Fruit fly (Drosophila melanogaster): ENCODE data around the gene CG42266.

The CG42266 gene

dm6 chr2L:16307026-16307703 lies 33.0 kb downstream of the CG42266 start, which contains the start of the genes CG5861 and Syx5 (continued):
- no peak for TF ChIP-seq prd (optimal IDR thresholded peaks at IDR 0.05)
- TF ChIP-seq prd (GFP tag; IDR thresholded peaks at IDR 0.05), result peak; percentile 67
- TF ChIP-seq sisA (GFP tag; IDR thresholded peaks at IDR 0.05), result peak; percentile 46
- peak; percentile 57 for TF ChIP-seq CG18011 (GFP tag; optimal IDR thresholded peaks at IDR 0.05)
- TF ChIP-seq CG11085 (GFP tag; IDR thresholded peaks at IDR 0.05), result peak; percentile 64
- TF ChIP-seq CG12219 (GFP tag; optimal IDR thresholded peaks at IDR 0.05), result no peak
- TF ChIP-seq CG10462 (GFP tag; optimal IDR thresholded peaks at IDR 0.05), result no peak
- TF ChIP-seq CG2202 (tag; optimal IDR thresholded peaks at IDR 0.05), result peak; percentile 18
- no peak for TF ChIP-seq CG18476 (GFP tag; optimal IDR thresholded peaks at IDR 0.05)
- no peak for TF ChIP-seq shn (GFP tag; optimal IDR thresholded peaks at IDR 0.05)
- TF ChIP-seq CG4820 (GFP tag; optimal IDR thresholded peaks at IDR 0.05), result peak; percentile 17
- no peak for TF ChIP-seq CG16863 (GFP tag; optimal IDR thresholded peaks at IDR 0.05)
- TF ChIP-seq CG10147 (GFP tag; optimal IDR thresholded peaks at IDR 0.05), result peak; percentile 80
- TF ChIP-seq CG33557 (GFP tag; optimal IDR thresholded peaks at IDR 0.05), result peak; percentile 59
- TF ChIP-seq twi (tag; optimal IDR thresholded peaks at IDR 0.05), result peak; percentile 54
- peak; percentile 64 for TF ChIP-seq CG13775 (GFP tag; optimal IDR thresholded peaks at IDR 0.05)
- TF ChIP-seq tgo (GFP tag; IDR thresholded peaks at IDR 0.05), result peak; percentile 56; the same call in 2 of the 3 replicates
- TF ChIP-seq Max (GFP tag; optimal IDR thresholded peaks at IDR 0.05), result peak; percentile 45
- TF ChIP-seq chif (GFP tag; optimal IDR thresholded peaks at IDR 0.05), result no peak
- TF ChIP-seq CG10267 (tag; optimal IDR thresholded peaks at IDR 0.05), result peak; percentile 75
- no peak for TF ChIP-seq psq (GFP tag; optimal IDR thresholded peaks at IDR 0.05)
- peak; percentile 87 for TF ChIP-seq MBD-R2 (GFP tag; IDR thresholded peaks at IDR 0.05)
- peak; percentile 95 for TF ChIP-seq Ets65A (GFP tag)
- TF ChIP-seq NfI (GFP tag; optimal IDR thresholded peaks at IDR 0.05), result peak; percentile 72
- peak; percentile 65 for TF ChIP-seq Hr3 (GFP tag; optimal IDR thresholded peaks at IDR 0.05)
- no peak for TF ChIP-seq lov (optimal IDR thresholded peaks at IDR 0.05)
- TF ChIP-seq lov (GFP tag; IDR thresholded peaks at IDR 0.05), result no peak
- TF ChIP-seq CG9932 (GFP tag; IDR thresholded peaks at IDR 0.05), result peak; percentile 88
- TF ChIP-seq klu (GFP tag; IDR thresholded peaks at IDR 0.05), result no peak
- TF ChIP-seq Ets97D (GFP tag; optimal IDR thresholded peaks at IDR 0.05), result peak; percentile 32
- no peak for TF ChIP-seq CG10959 (GFP tag; IDR thresholded peaks at IDR 0.05)
- TF ChIP-seq kni (GFP tag; optimal IDR thresholded peaks at IDR 0.05), result no peak
- no peak for TF ChIP-seq ftz-f1 (GFP tag; optimal IDR thresholded peaks at IDR 0.05)
- peak in 1 of 2 experiments; percentile 0 for TF ChIP-seq Eip74EF (GFP tag; optimal IDR thresholded peaks at IDR 0.05)
- TF ChIP-seq D19B (GFP tag; optimal IDR thresholded peaks at IDR 0.05), result peak; percentile 17
- peak; percentile 57 for TF ChIP-seq tap (tag; optimal IDR thresholded peaks at IDR 0.05)
- peak; percentile 64 for TF ChIP-seq Ptx1 (GFP tag; IDR thresholded peaks at IDR 0.05)
- peak; percentile 71; the same call in 2 of the 3 replicates for TF ChIP-seq mld (GFP tag; IDR thresholded peaks at IDR 0.05; ENCODE audit: partially characterized antibody)
- no peak for TF ChIP-seq so (GFP tag; IDR thresholded peaks at IDR 0.05)
- no peak for TF ChIP-seq pum (GFP tag; optimal IDR thresholded peaks at IDR 0.05)
- TF ChIP-seq usp (GFP tag; optimal IDR thresholded peaks at IDR 0.05), result no peak
- no peak for TF ChIP-seq otp (GFP tag; IDR thresholded peaks at IDR 0.05)
- TF ChIP-seq fu2 (GFP tag; optimal IDR thresholded peaks at IDR 0.05), result no peak
- TF ChIP-seq Dek (tag; optimal IDR thresholded peaks at IDR 0.05), result no peak
- TF ChIP-seq run (tag; optimal IDR thresholded peaks at IDR 0.05), result no peak
- TF ChIP-seq Hr39 (optimal IDR thresholded peaks at IDR 0.05), result no peak
- TF ChIP-seq unpg (GFP tag; optimal IDR thresholded peaks at IDR 0.05), result peak; percentile 64
- TF ChIP-seq tx (GFP tag; optimal IDR thresholded peaks at IDR 0.05), result no peak
- peak; percentile 72 for TF ChIP-seq nmo (GFP tag; optimal IDR thresholded peaks at IDR 0.05)
- TF ChIP-seq vnd (GFP tag; IDR thresholded peaks at IDR 0.05; ENCODE audit: partially characterized antibody), result peak; percentile 93
- TF ChIP-seq tna (GFP tag; IDR thresholded peaks at IDR 0.05; ENCODE audit: partially characterized antibody), result peak; percentile 79

Measured in whole organism, embryonic.